Fruit fly (Drosophila melanogaster): Measurements from ENCODE around the gene TpnC73F.
A peak's percentile ranks its signal among the peaks of the same experiment; 100 is the strongest.

Gene TpnC73F

dm6 chr3L:17007945-17008344 is 37.9 kb upstream of the TpnC73F start:
- TF ChIP-seq CG3995 (GFP tag; optimal IDR thresholded peaks at IDR 0.05) (peak; percentile 6), CG1603 (tag; optimal IDR thresholded peaks at IDR 0.05) (no peak)

dm6 chr3L:17008911-17009364 is 36.9 kb upstream of the TpnC73F start:
- TF ChIP-seq CG15514 (GFP tag; optimal IDR thresholded peaks at IDR 0.05) (no peak), trem (tag; optimal IDR thresholded peaks at IDR 0.05) (no peak), CG18011 (GFP tag; optimal IDR thresholded peaks at IDR 0.05) (no peak), CG10543 (GFP tag; optimal IDR thresholded peaks at IDR 0.05) (peak; percentile 25), CG14441 (GFP tag; IDR thresholded peaks at IDR 0.05) (peak; percentile 40; the same call in 1 of the 2 replicates), slbo (GFP tag; IDR thresholded peaks at IDR 0.05) (0 out of 2 replicates have a peak, but pooled peaks have one; percentile 15), CG4820 (GFP tag; optimal IDR thresholded peaks at IDR 0.05) (no peak), da (GFP tag; optimal IDR thresholded peaks at IDR 0.05) (no peak), C15 (GFP tag; IDR thresholded peaks at IDR 0.05) (0 out of 3 replicates have a peak, but pooled peaks have one; percentile 24), CG11696 (GFP tag; IDR thresholded peaks at IDR 0.05) (peak; percentile 74), Rfx (GFP tag; IDR thresholded peaks at IDR 0.05) (peak; percentile 26; the same call in 1 of the 2 replicates), CG32532 (GFP tag; IDR thresholded peaks at IDR 0.05) (peak; percentile 55; the same call in 1 of the 2 replicates), seq (GFP tag; IDR thresholded peaks at IDR 0.05) (0 out of 2 replicates have a peak, but pooled peaks have one; percentile 14), sens (GFP tag) (peak; percentile 35), sob (GFP tag; IDR thresholded peaks at IDR 0.05) (peak; percentile 12; the same call in 1 of the 2 replicates), CG18619 (GFP tag; optimal IDR thresholded peaks at IDR 0.05) (no peak), mirr (GFP tag; optimal IDR thresholded peaks at IDR 0.05) (peak; percentile 48), Dbx (GFP tag; IDR thresholded peaks at IDR 0.05) (0 out of 3 replicates have a peak, but pooled peaks have one; percentile 19), CG12236 (GFP tag; optimal IDR thresholded peaks at IDR 0.05) (no peak), chinmo (GFP tag; IDR thresholded peaks at IDR 0.05; ENCODE audit: partially characterized antibody) (0 out of 4 replicates have a peak, but pooled peaks have one; percentile 6), CG11247 (GFP tag; IDR thresholded peaks at IDR 0.05) (0 out of 2 replicates have a peak, but pooled peaks have one; percentile 31), CG1647 (GFP tag; optimal IDR thresholded peaks at IDR 0.05) (no peak), jigr1 (GFP tag; IDR thresholded peaks at IDR 0.05) (no peak), exex (tag; optimal IDR thresholded peaks at IDR 0.05) (peak; percentile 84), lab (GFP tag; optimal IDR thresholded peaks at IDR 0.05) (peak; percentile 15), Nf-YA (GFP tag; IDR thresholded peaks at IDR 0.05) (no peak), CG8290 (GFP tag; optimal IDR thresholded peaks at IDR 0.05) (no peak), CG8290 (tag; optimal IDR thresholded peaks at IDR 0.05) (peak in 1 of 2 experiments; percentile 59), HmgD (GFP tag; optimal IDR thresholded peaks at IDR 0.05) (no peak), Hmr (GFP tag; optimal IDR thresholded peaks at IDR 0.05) (peak; percentile 14), CG12104 (GFP tag; optimal IDR thresholded peaks at IDR 0.05) (no peak), sens-2 (GFP tag; IDR thresholded peaks at IDR 0.05) (peak; percentile 32; the same call in 1 of the 2 replicates), sug (tag; optimal IDR thresholded peaks at IDR 0.05) (peak; percentile 78), scrt (GFP tag; optimal IDR thresholded peaks at IDR 0.05) (no peak), Med (GFP tag) (peak; percentile 72), B-H2 (GFP tag; optimal IDR thresholded peaks at IDR 0.05) (peak; percentile 36), CG2199 (GFP tag; IDR thresholded peaks at IDR 0.05) (0 out of 3 replicates have a peak, but pooled peaks have one; percentile 54), cwo (GFP tag; optimal IDR thresholded peaks at IDR 0.05) (peak; percentile 87), al (GFP tag; IDR thresholded peaks at IDR 0.05) (peak; percentile 11; the same call in 1 of the 2 replicates), CG9932 (GFP tag; IDR thresholded peaks at IDR 0.05) (peak; percentile 37; the same call in 1 of the 2 replicates), otp (GFP tag; IDR thresholded peaks at IDR 0.05) (no peak), Vsx1 (GFP tag; optimal IDR thresholded peaks at IDR 0.05) (peak; percentile 54), rib (GFP tag; IDR thresholded peaks at IDR 0.05) (peak; percentile 34; the same call in 1 of the 2 replicates), Dll (GFP tag; IDR thresholded peaks at IDR 0.05; ENCODE audit: partially characterized antibody) (0 out of 4 replicates have a peak, but pooled peaks have one; percentile 21)
